Worm (Caenorhabditis elegans) whole organism, mixed stage, embryonic: ENCODE data around the gene nep-12.
"Not testable (repeated sequence)": the region's sequence is repeated elsewhere in the genome, so short reads cannot be mapped to it uniquely, and the experiment has no call there.

ENCODE experiments used
- M03D4.4 ChIP-seq: sonication (generic microtip); optimal IDR thresholded peaks from 2 replicates; lab custom pipeline; 2017; ENCODE audit warnings: mild to moderate bottlenecking, missing genetic modification characterization, missing compliant biosample characterization
- bed-3 ChIP-seq: fragments of 200-800 bp; sonication (Bioruptor generic); optimal IDR thresholded peaks from 3 replicates; lab custom pipeline; 2018; ENCODE audit warnings: mild to moderate bottlenecking, missing genetic modification characterization, moderate library complexity, missing compliant biosample characterization
- blmp-1 ChIP-seq: fragments of 150-350 bp; optimal IDR thresholded peaks from 2 replicates; lab custom pipeline; 2014; ENCODE audit warnings: missing biosample characterization, missing genetic modification characterization
- ceh-39 ChIP-seq: fragments of 150-350 bp; optimal IDR thresholded peaks from 2 replicates; lab custom pipeline; 2014; ENCODE audit warnings: missing biosample characterization, missing genetic modification characterization
- ceh-43 ChIP-seq: fragments of 200-800 bp; sonication (Bioruptor generic); optimal IDR thresholded peaks from 2 replicates; lab custom pipeline; 2018; ENCODE audit warnings: mild to moderate bottlenecking, missing genetic modification characterization, moderate library complexity, missing compliant biosample characterization
- ceh-83 ChIP-seq: fragments of 200-800 bp; sonication (Bioruptor generic); optimal IDR thresholded peaks from 2 replicates; lab custom pipeline; 2018; ENCODE audit warnings: mild to moderate bottlenecking, missing genetic modification characterization, missing compliant biosample characterization
- ces-1 ChIP-seq: fragments of 150-350 bp; optimal IDR thresholded peaks from 2 replicates; lab custom pipeline; 2014; ENCODE audit warnings: missing biosample characterization, missing genetic modification reagents, missing genetic modification characterization
- cnd-1 ChIP-seq: fragments of 200-800 bp; sonication (Bioruptor generic); optimal IDR thresholded peaks from 2 replicates; lab custom pipeline; 2018; ENCODE audit warnings: mild to moderate bottlenecking, missing genetic modification characterization, missing compliant biosample characterization
- elt-1 ChIP-seq: sonication (generic microtip); optimal IDR thresholded peaks from 2 replicates; lab custom pipeline; 2017; ENCODE audit warnings: missing genetic modification characterization, mild to moderate bottlenecking, missing compliant biosample characterization, antibody characterized with exemption, moderate library complexity, borderline replicate concordance; ENCODE audit not compliant: insufficient read depth
- elt-3 ChIP-seq: fragments of 150-350 bp; optimal IDR thresholded peaks from 2 replicates; lab custom pipeline; 2014; ENCODE audit warnings: missing biosample characterization, missing genetic modification characterization
- flh-1 ChIP-seq: fragments of 200-800 bp; sonication (Bioruptor generic); optimal IDR thresholded peaks from 2 replicates; lab custom pipeline; 2018; ENCODE audit warnings: mild to moderate bottlenecking, missing genetic modification characterization, moderate library complexity, missing compliant biosample characterization
- hlh-1 ChIP-seq: fragments of 150-350 bp; optimal IDR thresholded peaks from 2 replicates; lab custom pipeline; 2014; ENCODE audit warnings: missing biosample characterization, missing genetic modification reagents, missing genetic modification characterization
- lin-13 ChIP-seq: fragments of 150-350 bp; optimal IDR thresholded peaks from 2 replicates; lab custom pipeline; 2014; ENCODE audit warnings: missing biosample characterization, missing genetic modification characterization
- lin-32 ChIP-seq: fragments of 200-800 bp; sonication (Bioruptor generic); optimal IDR thresholded peaks from 2 replicates; lab custom pipeline; 2018; ENCODE audit warnings: mild to moderate bottlenecking, missing genetic modification characterization, missing compliant biosample characterization
- lsy-2 ChIP-seq: fragments of 150-350 bp; optimal IDR thresholded peaks from 2 replicates; lab custom pipeline; 2014; ENCODE audit warnings: missing biosample characterization, missing genetic modification characterization
- mab-5 ChIP-seq: fragments of 150-350 bp; optimal IDR thresholded peaks from 2 replicates; lab custom pipeline; 2014; ENCODE audit warnings: missing biosample characterization, missing genetic modification characterization
- mep-1 ChIP-seq: fragments of 150-350 bp; optimal IDR thresholded peaks from 2 replicates; lab custom pipeline; 2017; ENCODE audit warnings: missing biosample characterization, missing genetic modification reagents, missing genetic modification characterization, inconsistent platforms
- mls-2 ChIP-seq: sonication (generic microtip); optimal IDR thresholded peaks from 2 replicates; lab custom pipeline; 2016; ENCODE audit warnings: mild to moderate bottlenecking, missing genetic modification characterization, moderate library complexity, missing compliant biosample characterization
- nhr-12 ChIP-seq: fragments of 150-350 bp; optimal IDR thresholded peaks from 2 replicates; lab custom pipeline; 2014; ENCODE audit warnings: missing biosample characterization, missing genetic modification characterization
- nhr-2 ChIP-seq: fragments of 150-350 bp; optimal IDR thresholded peaks from 2 replicates; lab custom pipeline; 2014; ENCODE audit warnings: missing biosample characterization, missing genetic modification characterization
- nhr-237 ChIP-seq: fragments of 150-350 bp; optimal IDR thresholded peaks from 2 replicates; lab custom pipeline; 2014; ENCODE audit warnings: missing biosample characterization, missing genetic modification characterization
- nhr-28 ChIP-seq: fragments of 150-350 bp; optimal IDR thresholded peaks from 2 replicates; lab custom pipeline; 2014; ENCODE audit warnings: missing biosample characterization, missing genetic modification characterization
- nhr-76 ChIP-seq: sonication (generic microtip); optimal IDR thresholded peaks from 2 replicates; lab custom pipeline; 2017; ENCODE audit warnings: missing biosample characterization, missing genetic modification characterization
- pha-4 ChIP-seq: fragments of 150-350 bp; optimal IDR thresholded peaks from 2 replicates; lab custom pipeline; 2018; ENCODE audit warnings: missing biosample characterization, missing genetic modification reagents, missing genetic modification characterization
- sem-2 ChIP-seq: fragments of 200-800 bp; sonication (Bioruptor generic); optimal IDR thresholded peaks from 2 replicates; lab custom pipeline; 2018; ENCODE audit warnings: mild to moderate bottlenecking, missing genetic modification characterization, missing compliant biosample characterization
- snpc-4 ChIP-seq: fragments of 150-350 bp; optimal IDR thresholded peaks from 2 replicates; lab custom pipeline; 2014; ENCODE audit warnings: missing biosample characterization, missing genetic modification characterization
- sptf-1 ChIP-seq: sonication (generic microtip); optimal IDR thresholded peaks from 2 replicates; lab custom pipeline; 2017; ENCODE audit warnings: mild to moderate bottlenecking, missing genetic modification characterization, moderate library complexity, missing compliant biosample characterization
- unc-120 ChIP-seq: sonication (generic microtip); optimal IDR thresholded peaks from 2 replicates; lab custom pipeline; 2017; ENCODE audit warnings: missing genetic modification characterization, missing compliant biosample characterization; ENCODE audit not compliant: poor library complexity, severe bottlenecking
- unc-39 ChIP-seq: fragments of 150-350 bp; optimal IDR thresholded peaks from 2 replicates; lab custom pipeline; 2014; ENCODE audit warnings: missing biosample characterization, missing genetic modification characterization
- unc-62 ChIP-seq: fragments of 150-350 bp; optimal IDR thresholded peaks from 2 replicates; lab custom pipeline; 2014; ENCODE audit warnings: missing biosample characterization, missing genetic modification reagents, missing genetic modification characterization
- zip-8 ChIP-seq: fragments of 150-350 bp; optimal IDR thresholded peaks from 2 replicates; lab custom pipeline; 2014; ENCODE audit warnings: missing biosample characterization, missing genetic modification characterization
- ztf-11 ChIP-seq: fragments of 150-350 bp; optimal IDR thresholded peaks from 2 replicates; lab custom pipeline; 2014; ENCODE audit warnings: missing biosample characterization, missing genetic modification characterization

Gene nep-12

ce11 chrII:4784436-4784835 is at the start of gene nep-12:
nep-12 (minus strand) TSS chrII:4784536.
- TF ChIP-seq elt-3 (tag; lab: Kevin White, UChicago) (no peak), ces-1 (GFP tag; lab: Kevin White, UChicago) (no peak), mep-1 (tag; lab: Kevin White, UChicago) (no peak), ztf-11 (no peak), ceh-43 (no peak), nhr-76 (tag; lab: Kevin White, UChicago) (no peak), ceh-83 (GFP tag; lab: Kevin White, UChicago) (no peak), snpc-4 (tag; lab: Kevin White, UChicago) (no peak), nhr-2 (tag; lab: Kevin White, UChicago) (no peak), lsy-2 (tag; lab: Kevin White, UChicago) (no peak), flh-1 (no peak), ceh-39 (no peak), sptf-1 (tag; lab: Kevin White, UChicago) (no peak), mab-5 (tag; lab: Kevin White, UChicago) (no peak), sem-2 (GFP tag; lab: Kevin White, UChicago) (no peak), pha-4 (tag; lab: Kevin White, UChicago) (no peak), blmp-1 (tag; lab: Kevin White, UChicago) (no peak), lin-32 (no peak)

DNA sequence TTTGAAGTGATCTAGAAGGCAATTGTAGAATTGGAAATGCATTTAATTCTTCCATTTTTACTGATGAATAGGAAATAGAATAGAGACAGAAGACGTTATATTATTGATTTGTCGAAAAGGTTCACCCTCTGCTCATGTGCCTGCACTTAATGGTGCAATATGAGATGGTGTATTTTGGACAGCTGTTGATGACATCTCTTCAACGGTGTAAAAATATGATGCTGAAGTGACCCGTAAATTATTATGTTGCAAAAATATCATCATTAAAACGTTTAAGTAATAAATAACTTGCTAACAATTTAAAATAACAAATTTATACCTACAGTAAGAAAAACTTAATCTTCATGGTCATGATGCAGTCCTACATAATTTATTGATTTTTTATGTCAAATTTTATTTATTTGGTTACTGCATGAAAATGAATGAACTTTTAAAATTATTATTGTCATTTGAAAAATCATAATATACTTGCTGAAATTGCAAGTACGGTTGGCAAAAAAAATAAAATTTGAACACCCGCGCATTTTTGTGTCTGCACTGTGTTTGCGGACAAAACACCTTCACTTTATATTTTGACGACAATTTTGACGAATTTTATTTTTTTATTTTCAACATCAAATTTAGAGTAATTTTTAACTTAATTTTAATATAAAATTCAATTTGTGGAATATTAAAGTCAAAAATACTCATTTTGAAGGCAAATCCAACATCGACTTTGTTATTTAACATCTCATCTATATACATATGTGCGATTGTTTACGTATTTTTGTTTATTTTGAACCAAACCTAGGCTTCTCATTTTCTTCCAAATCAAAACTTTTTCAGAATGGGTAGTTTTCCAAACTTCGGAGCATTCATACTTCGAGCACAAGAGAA is 43.6 kb upstream of the nep-12 start, which contains the start of the genes fbxb-88 and tbck-1:
Gene fbxb-88, minus strand, starts transcription at position 151 of the 876 bp plus-strand sequence.
Gene tbck-1, plus strand, starts transcription at position 826 of the 876 bp plus-strand sequence.
- TF ChIP-seq hlh-1 (tag; lab: Kevin White, UChicago) (peak; percentile 88), mep-1 (tag; lab: Kevin White, UChicago) (peak; percentile 30), zip-8 (tag; lab: Kevin White, UChicago) (no peak), bed-3 (GFP tag; lab: Kevin White, UChicago) (no peak), lsy-2 (tag; lab: Kevin White, UChicago) (peak; percentile 47), ces-1 (GFP tag; lab: Kevin White, UChicago) (no peak), cnd-1 (tag; lab: Kevin White, UChicago) (peak; percentile 52), nhr-28 (no peak), nhr-2 (tag; lab: Kevin White, UChicago) (peak; percentile 43), nhr-12 (tag; lab: Kevin White, UChicago) (no peak), lin-13 (tag; lab: Kevin White, UChicago) (no peak), unc-62 (peak; percentile 59)

DNA sequence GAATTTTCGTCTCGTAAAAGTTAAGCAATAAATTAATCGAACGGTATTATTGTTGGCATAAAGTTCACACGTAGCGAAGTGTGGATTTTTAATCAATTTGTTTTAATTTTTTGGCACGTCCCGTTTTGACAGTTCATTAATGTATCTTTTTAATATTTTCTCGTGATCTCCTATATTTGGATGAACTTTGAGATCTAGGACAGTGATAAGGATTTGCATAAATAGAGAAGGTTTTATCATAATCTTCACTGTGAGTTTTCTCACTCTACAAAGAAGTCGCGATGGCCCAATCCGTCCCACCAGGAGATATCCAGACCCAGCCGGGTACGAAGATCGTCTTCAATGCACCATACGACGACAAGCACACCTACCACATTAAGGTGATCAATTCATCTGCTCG is 40.8 kb upstream of the nep-12 start, which contains the start of the genes C33F10.8 and msp-40:
Gene C33F10.8, minus strand, starts transcription at position 101 of the 400 bp plus-strand sequence.
Gene msp-40, plus strand, starts transcription at position 282 of the 400 bp plus-strand sequence.
- TF ChIP-seq mab-5 (tag; lab: Kevin White, UChicago); lin-13 (tag; lab: Kevin White, UChicago); flh-1: not testable (repeated sequence)

DNA sequence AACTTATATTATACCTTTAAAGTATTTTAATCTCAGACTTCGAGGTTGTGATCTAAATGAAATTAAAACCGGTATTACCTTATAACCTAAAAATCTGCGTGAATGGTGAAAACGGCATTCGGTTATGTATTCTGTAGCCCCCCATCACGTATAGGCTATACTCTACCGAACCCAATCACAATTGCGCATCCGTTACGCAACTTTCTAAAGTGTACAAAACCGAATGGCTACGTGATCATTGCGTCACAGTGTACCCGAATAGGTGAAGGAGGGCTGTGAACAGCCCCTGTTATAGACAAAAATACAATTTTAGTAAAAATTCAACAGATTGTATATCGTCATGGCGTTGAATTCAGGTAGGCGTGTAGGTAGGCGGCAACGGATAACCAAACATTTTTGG is 38.3 kb upstream of the nep-12 start:
- TF ChIP-seq bed-3 (GFP tag; lab: Kevin White, UChicago): no peak
- TF ChIP-seq ceh-39: no peak
- TF ChIP-seq nhr-237 (tag; lab: Kevin White, UChicago): no peak
- no peak for TF ChIP-seq unc-120 (tag; lab: Kevin White, UChicago)
- peak; percentile 96 for TF ChIP-seq zip-8 (tag; lab: Kevin White, UChicago)
- no peak for TF ChIP-seq elt-1 (tag; lab: Kevin White, UChicago)
- no peak for TF ChIP-seq mls-2 (tag; lab: Kevin White, UChicago)
- peak; percentile 70 for TF ChIP-seq nhr-2 (tag; lab: Kevin White, UChicago)
- no peak for TF ChIP-seq nhr-76 (tag; lab: Kevin White, UChicago)
- TF ChIP-seq flh-1: no peak
- TF ChIP-seq mab-5 (tag; lab: Kevin White, UChicago): no peak
- TF ChIP-seq sem-2 (GFP tag; lab: Kevin White, UChicago): no peak
- no peak for TF ChIP-seq nhr-28
- no peak for TF ChIP-seq hlh-1 (tag; lab: Kevin White, UChicago)
- no peak for TF ChIP-seq lin-13 (tag; lab: Kevin White, UChicago)
- TF ChIP-seq M03D4.4: no peak
- no peak for TF ChIP-seq unc-39 (tag; lab: Kevin White, UChicago)
